Worm (Caenorhabditis elegans) whole organism, L4 larva: Measurements from ENCODE around the gene DH11.5.

Experiments used
- D1046.2 ChIP-seq: fragments of 200-800 bp; sonication (Bioruptor generic); IDR thresholded peaks from 2 replicates; pipeline ENCODE4 v1.3.6; 2022; ENCODE audit warnings: missing genetic modification characterization, missing compliant biosample characterization
- F26F4.8 ChIP-seq: fragments of 200-800 bp; sonication (Bioruptor generic); conservative IDR thresholded peaks from 2 replicates; pipeline ENCODE4 v1.3.6; 2022; ENCODE audit warnings: missing genetic modification characterization, missing compliant biosample characterization
- F37D6.2 ChIP-seq: sonication (generic microtip); optimal IDR thresholded peaks from 2 replicates; lab custom pipeline; 2016; ENCODE audit warnings: mild to moderate bottlenecking, missing genetic modification characterization, missing compliant biosample characterization
- T20F7.1 ChIP-seq: fragments of 200-800 bp; sonication (Bioruptor generic); optimal IDR thresholded peaks from 2 replicates; lab custom pipeline; 2018; ENCODE audit warnings: mild to moderate bottlenecking, missing genetic modification characterization, missing compliant biosample characterization
- aha-1 ChIP-seq: fragments of 150-350 bp; peaks from one replicate; lab custom pipeline; 2014; ENCODE audit warnings: missing biosample characterization, missing genetic modification characterization
- attf-4 ChIP-seq: sonication (generic microtip); optimal IDR thresholded peaks from 3 replicates; lab custom pipeline; 2017; ENCODE audit warnings: missing biosample characterization, missing genetic modification characterization
- ceh-20 ChIP-seq: fragments of 200-800 bp; sonication (Bioruptor generic); IDR thresholded peaks from 2 replicates; pipeline ENCODE4 v1.3.6; 2022; ENCODE audit warnings: missing genetic modification reagents, missing genetic modification characterization, missing compliant biosample characterization
- ceh-32 ChIP-seq: sonication (generic microtip); optimal IDR thresholded peaks from 2 replicates; lab custom pipeline; 2016; ENCODE audit warnings: mild to moderate bottlenecking, missing genetic modification characterization, missing compliant biosample characterization; ENCODE audit not compliant: poor library complexity
- ceh-44 ChIP-seq: fragments of 200-800 bp; sonication (Bioruptor generic); IDR thresholded peaks from 2 replicates; pipeline ENCODE4 v1.3.6; 2022; ENCODE audit warnings: missing genetic modification reagents, missing genetic modification characterization, missing compliant biosample characterization
- ceh-62 ChIP-seq: sonication (generic microtip); optimal IDR thresholded peaks from 2 replicates; lab custom pipeline; 2017; ENCODE audit warnings: missing biosample characterization, missing genetic modification characterization
- ceh-82 ChIP-seq: sonication (generic microtip); optimal IDR thresholded peaks from 2 replicates; lab custom pipeline; 2017; ENCODE audit warnings: missing biosample characterization, missing genetic modification characterization
- cey-2 ChIP-seq: sonication (generic microtip); optimal IDR thresholded peaks from 3 replicates; lab custom pipeline; 2017; ENCODE audit warnings: missing genetic modification characterization, mild to moderate bottlenecking, missing compliant biosample characterization, antibody characterized with exemption, borderline replicate concordance; ENCODE audit not compliant: insufficient read depth
- ctbp-1 ChIP-seq: fragments of 200-800 bp; sonication (Bioruptor generic); IDR thresholded peaks from 2 replicates; pipeline ENCODE4 v1.3.6; 2022; ENCODE audit warnings: missing genetic modification reagents, missing genetic modification characterization, missing compliant biosample characterization
- daf-16 ChIP-seq, 3 experiments: sonication (generic microtip); optimal IDR thresholded peaks; 2 replicates each; lab custom pipeline; 2016 to 2017; ENCODE audit warnings: missing genetic modification characterization in 3 of 3, missing genetic modification reagents in 3 of 3, mild to moderate bottlenecking in 2 of 3, missing compliant biosample characterization in 2 of 3, missing biosample characterization in 1 of 3, moderate library complexity in 1 of 3
- dmd-6 ChIP-seq: fragments of 200-800 bp; sonication (Bioruptor generic); IDR thresholded peaks from 2 replicates; pipeline ENCODE4 v1.3.6; 2022; ENCODE audit warnings: missing genetic modification reagents, missing genetic modification characterization, missing compliant biosample characterization
- dmd-8 ChIP-seq: fragments of 200-800 bp; sonication (Bioruptor generic); IDR thresholded peaks from 2 replicates; pipeline ENCODE4 v1.3.6; 2022; ENCODE audit warnings: missing genetic modification characterization, missing compliant biosample characterization
- dpl-1 ChIP-seq: fragments of 150-350 bp; optimal IDR thresholded peaks from 2 replicates; lab custom pipeline; 2014; ENCODE audit warnings: missing biosample characterization, missing genetic modification reagents, missing genetic modification characterization
- dve-1 ChIP-seq: sonication (generic microtip); optimal IDR thresholded peaks from 2 replicates; lab custom pipeline; 2017; ENCODE audit warnings: antibody characterized with exemption, mild to moderate bottlenecking, missing genetic modification characterization, missing compliant biosample characterization; ENCODE audit not compliant: insufficient read depth
- egl-43 ChIP-seq: fragments of 200-800 bp; sonication (Bioruptor generic); IDR thresholded peaks from 2 replicates; pipeline ENCODE4 v1.3.6; 2022; ENCODE audit warnings: missing genetic modification reagents, missing genetic modification characterization, missing compliant biosample characterization
- hif-1 ChIP-seq, 2 experiments: sonication (generic microtip); optimal IDR thresholded peaks; 2 replicates each; lab custom pipeline; 2016 to 2017; ENCODE audit warnings: missing compliant biosample characterization in 2 of 2, missing genetic modification characterization in 2 of 2, missing genetic modification reagents in 2 of 2, missing genotype in 2 of 2, mild to moderate bottlenecking in 1 of 2
- hlh-11 ChIP-seq: fragments of 200-800 bp; sonication (Bioruptor generic); optimal IDR thresholded peaks from 2 replicates; lab custom pipeline; 2018; ENCODE audit warnings: mild to moderate bottlenecking, missing genetic modification characterization, missing compliant biosample characterization
- hmg-1.1 ChIP-seq: fragments of 200-800 bp; sonication (Bioruptor generic); IDR thresholded peaks from 2 replicates; pipeline ENCODE4 v1.3.6; 2022; ENCODE audit warnings: missing genetic modification reagents, missing genetic modification characterization, missing compliant biosample characterization
- lin-1 ChIP-seq: fragments of 200-800 bp; sonication (Bioruptor generic); IDR thresholded peaks from 2 replicates; pipeline ENCODE4 v1.3.6; 2022; ENCODE audit warnings: missing genetic modification reagents, missing genetic modification characterization, missing compliant biosample characterization
- lin-13 ChIP-seq: fragments of 150-350 bp; optimal IDR thresholded peaks from 2 replicates; lab custom pipeline; 2014; ENCODE audit warnings: missing biosample characterization, missing genetic modification reagents, missing genetic modification characterization
- madf-5 ChIP-seq, 2 experiments: fragments of 200-800 bp; sonication (Bioruptor generic); IDR thresholded peaks; 2 replicates each; pipeline ENCODE4 v1.3.6; 2022; ENCODE audit warnings: missing compliant biosample characterization in 2 of 2, missing genetic modification characterization in 2 of 2
- mdl-1 ChIP-seq, 2 experiments: fragments of 150-350 bp in 1 of 2; sonication (generic microtip) in 1 of 2; optimal IDR thresholded peaks; 2 replicates each; lab custom pipeline; 2014 to 2017; ENCODE audit warnings: missing biosample characterization in 2 of 2, missing genetic modification characterization in 2 of 2
- mdt-29 ChIP-seq: fragments of 200-800 bp; sonication (Bioruptor generic); IDR thresholded peaks from 2 replicates; pipeline ENCODE4 v1.3.6; 2022; ENCODE audit warnings: missing genetic modification reagents, missing genetic modification characterization, missing compliant biosample characterization
- mep-1 ChIP-seq: fragments of 150-350 bp; sonication (generic microtip); optimal IDR thresholded peaks from 3 replicates; lab custom pipeline; 2014; ENCODE audit warnings: missing biosample characterization, missing genetic modification characterization
- nhr-237 ChIP-seq: sonication (generic microtip); optimal IDR thresholded peaks from 2 replicates; lab custom pipeline; 2017; ENCODE audit warnings: missing biosample characterization, missing genetic modification characterization
- nhr-28 ChIP-seq: fragments of 150-350 bp; optimal IDR thresholded peaks from 2 replicates; lab custom pipeline; 2014; ENCODE audit warnings: missing biosample characterization, missing genetic modification characterization
- nhr-48 ChIP-seq: sonication (generic microtip); optimal IDR thresholded peaks from 2 replicates; lab custom pipeline; 2016; ENCODE audit warnings: mild to moderate bottlenecking, missing genetic modification characterization, missing compliant biosample characterization
- nhr-76 ChIP-seq: fragments of 150-350 bp; optimal IDR thresholded peaks from 2 replicates; lab custom pipeline; 2014; ENCODE audit warnings: missing biosample characterization, missing genetic modification characterization
- php-3 ChIP-seq: fragments of 200-800 bp; sonication (Bioruptor generic); IDR thresholded peaks from 2 replicates; pipeline ENCODE4 v1.3.6; 2022; ENCODE audit warnings: missing genetic modification reagents, missing genetic modification characterization, missing compliant biosample characterization
- pqm-1 ChIP-seq: sonication (generic microtip); optimal IDR thresholded peaks from 2 replicates; lab custom pipeline; 2017; ENCODE audit warnings: missing biosample characterization, missing genetic modification characterization
- sdz-12 ChIP-seq: fragments of 200-800 bp; sonication (Bioruptor generic); optimal IDR thresholded peaks from 2 replicates; lab custom pipeline; 2018; ENCODE audit warnings: mild to moderate bottlenecking, missing genetic modification characterization, missing compliant biosample characterization
- set-16 ChIP-seq: fragments of 200-800 bp; sonication (Bioruptor generic); IDR thresholded peaks from 2 replicates; pipeline ENCODE4 v1.3.6; 2022; ENCODE audit warnings: missing genetic modification reagents, missing genetic modification characterization, missing compliant biosample characterization
- skn-1 ChIP-seq: fragments of 150-350 bp; optimal IDR thresholded peaks from 2 replicates; lab custom pipeline; 2014; ENCODE audit warnings: missing biosample characterization, missing genetic modification characterization
- snpc-1.2 ChIP-seq: fragments of 200-800 bp; sonication (Bioruptor generic); IDR thresholded peaks from 2 replicates; pipeline ENCODE4 v1.3.6; 2022; ENCODE audit warnings: missing genetic modification reagents, missing genetic modification characterization, missing compliant biosample characterization
- spr-1 ChIP-seq: sonication (generic microtip); optimal IDR thresholded peaks from 2 replicates; lab custom pipeline; 2016; ENCODE audit warnings: mild to moderate bottlenecking, missing genetic modification characterization, missing compliant biosample characterization
- spr-3 ChIP-seq: fragments of 200-800 bp; sonication (Bioruptor generic); optimal IDR thresholded peaks from 2 replicates; lab custom pipeline; 2018; ENCODE audit warnings: mild to moderate bottlenecking, missing genetic modification characterization, missing compliant biosample characterization
- tra-1 ChIP-seq: fragments of 200-800 bp; sonication (Bioruptor generic); IDR thresholded peaks from 2 replicates; pipeline ENCODE4 v1.3.6; 2022; ENCODE audit warnings: missing genetic modification reagents, missing genetic modification characterization, missing compliant biosample characterization
- unc-130 ChIP-seq: sonication (generic microtip); optimal IDR thresholded peaks from 2 replicates; lab custom pipeline; 2016; ENCODE audit warnings: missing genetic modification reagents, missing genetic modification characterization, missing compliant biosample characterization
- unc-62 ChIP-seq, 3 experiments: fragments of 150-350 bp in 1 of 3; sonication (generic microtip); optimal IDR thresholded peaks in 2 of 3; peaks in 1 of 3; 1 replicate in 1 of 3; 2 replicates in 2 of 3; lab custom pipeline; 2014 to 2017; ENCODE audit warnings: missing biosample characterization in 3 of 3, missing genetic modification characterization in 3 of 3, missing genetic modification reagents in 3 of 3, missing genotype in 1 of 3
- ztf-7 ChIP-seq: fragments of 150-350 bp; optimal IDR thresholded peaks from 2 replicates; lab custom pipeline; 2014; ENCODE audit warnings: missing biosample characterization, missing genetic modification characterization

Gene DH11.5

ce11 chrII:8028246-8028694 is 51.9 kb downstream of the DH11.5 start (continued):
- TF ChIP-seq aha-1 (peak; percentile 99), mdl-1 (tag; optimal IDR thresholded peaks at IDR 0.05; lab: Kevin White, UChicago) (peak; percentile 52 to 81), spr-1 (tag; lab: Kevin White, UChicago) (peak; percentile 84), ceh-20 (GFP tag; lab: Robert Waterston, UW) (peak; percentile 93), ceh-32 (peak; percentile 53), ceh-62 (no peak), spr-3 (GFP tag; lab: Kevin White, UChicago) (no peak), madf-5 (GFP tag; IDR thresholded peaks at IDR 0.05; lab: Robert Waterston, UW) (no peak), hmg-1.1 (peak; percentile 97), F26F4.8 (GFP tag; lab: Robert Waterston, UW) (no peak), nhr-28 (tag; lab: Kevin White, UChicago) (peak; percentile 57), tra-1 (GFP tag; lab: Robert Waterston, UW) (peak; percentile 71; the same call in 1 of the 2 replicates)

ce11 chrII:8028730-8029129 is 52.3 kb downstream of the DH11.5 start:
- TF ChIP-seq unc-130 (GFP tag; lab: Kevin White, UChicago), result no peak
- no peak for TF ChIP-seq F37D6.2 (tag; lab: Kevin White, UChicago)
- TF ChIP-seq dmd-6 (GFP tag; lab: Robert Waterston, UW), result no peak
- TF ChIP-seq ztf-7 (tag; lab: Kevin White, UChicago), result no peak
- TF ChIP-seq cey-2 (tag; lab: Kevin White, UChicago), result no peak
- no peak for TF ChIP-seq ceh-82 (tag; lab: Kevin White, UChicago)
- no peak for TF ChIP-seq nhr-76 (tag; lab: Kevin White, UChicago)
- TF ChIP-seq hif-1 (tag; optimal IDR thresholded peaks at IDR 0.05; lab: Kevin White, UChicago), result no peak
- TF ChIP-seq set-16 (GFP tag; lab: Robert Waterston, UW), result no peak
- no peak for TF ChIP-seq dmd-8 (GFP tag; lab: Robert Waterston, UW)
- TF ChIP-seq nhr-237 (tag; lab: Kevin White, UChicago), result no peak
- TF ChIP-seq egl-43 (GFP tag; lab: Robert Waterston, UW), result no peak
- no peak for TF ChIP-seq dpl-1 (GFP tag; lab: Kevin White, UChicago)
- TF ChIP-seq skn-1 (tag; lab: Kevin White, UChicago), result no peak
- no peak for TF ChIP-seq lin-13 (GFP tag; lab: Kevin White, UChicago)

ce11 chrII:8032657-8033056 is 56.2 kb downstream of the DH11.5 start, which contains the start of gene nrf-6:
TSS of gene nrf-6 (minus strand) at chrII:8032708.
- TF ChIP-seq unc-62 (GFP tag; optimal IDR thresholded peaks at IDR 0.05 in 1 of 2; lab: Kevin White, UChicago) (no peak), unc-62 (tag; optimal IDR thresholded peaks at IDR 0.05; lab: Kevin White, UChicago) (no peak), hlh-11 (tag; lab: Kevin White, UChicago) (peak; percentile 61), mdt-29 (GFP tag; lab: Robert Waterston, UW) (no peak), attf-4 (no peak), T20F7.1 (GFP tag; lab: Kevin White, UChicago) (peak; percentile 10), php-3 (GFP tag; lab: Robert Waterston, UW) (peak; percentile 46; the same call in 1 of the 2 replicates), ceh-44 (GFP tag; lab: Robert Waterston, UW) (no peak), snpc-1.2 (GFP tag; lab: Robert Waterston, UW) (no peak), pqm-1 (peak; percentile 43), sdz-12 (no peak), mep-1 (no peak), dmd-6 (GFP tag; lab: Robert Waterston, UW) (peak; percentile 90), lin-1 (GFP tag; lab: Robert Waterston, UW) (0 out of 2 replicates have a peak, but pooled peaks have one; percentile 10), daf-16 (GFP tag; optimal IDR thresholded peaks at IDR 0.05; lab: Kevin White, UChicago) (peak in 1 of 2 experiments; percentile 11), daf-16 (tag; optimal IDR thresholded peaks at IDR 0.05; lab: Kevin White, UChicago) (peak; percentile 49), tra-1 (GFP tag; lab: Robert Waterston, UW) (peak; percentile 66; the same call in 1 of the 2 replicates), D1046.2 (GFP tag; lab: Robert Waterston, UW) (no peak), dve-1 (tag; lab: Kevin White, UChicago) (peak; percentile 74), nhr-48 (peak; percentile 41), ctbp-1 (GFP tag; lab: Robert Waterston, UW) (no peak), ztf-7 (tag; lab: Kevin White, UChicago) (no peak), nhr-28 (tag; lab: Kevin White, UChicago) (peak; percentile 66), F26F4.8 (GFP tag; lab: Robert Waterston, UW) (no peak)
- TF ChIP-seq, all 104 proteins: peak for 11
